Worm (Caenorhabditis elegans) whole organism, midembryonic: ENCODE data around the gene ZK652.8.

Experiments
- T22C8.4 ChIP-seq: fragments of 200-800 bp; sonication (Bioruptor generic); IDR thresholded peaks from 2 replicates; pipeline ENCODE4 v1.3.6; 2022; ENCODE audit warnings: missing genetic modification characterization, missing compliant biosample characterization
- cog-1 ChIP-seq: sonication (generic microtip); optimal IDR thresholded peaks from 2 replicates; lab custom pipeline; 2016; ENCODE audit warnings: missing genetic modification characterization, missing compliant biosample characterization
- flt-1 ChIP-seq: fragments of 200-800 bp; sonication (Bioruptor generic); IDR thresholded peaks from 2 replicates; pipeline ENCODE4 v1.3.6; 2022; ENCODE audit warnings: missing genetic modification characterization, missing compliant biosample characterization
- klf-2 ChIP-seq: fragments of 200-800 bp; sonication (Bioruptor generic); conservative IDR thresholded peaks from 2 replicates; pipeline ENCODE4 v1.3.6; 2022; ENCODE audit warnings: missing genetic modification reagents, missing genetic modification characterization, missing compliant biosample characterization
- med-1 ChIP-seq: sonication (generic microtip); optimal IDR thresholded peaks from 2 replicates; lab custom pipeline; 2017; ENCODE audit warnings: missing genetic modification characterization, mild to moderate bottlenecking, missing compliant biosample characterization, antibody characterized with exemption, missing genetic modification reagents; ENCODE audit not compliant: insufficient read depth
- ref-1 ChIP-seq: fragments of 200-800 bp; sonication (Bioruptor generic); conservative IDR thresholded peaks from 2 replicates; pipeline ENCODE4 v1.3.6; 2022; ENCODE audit warnings: missing genetic modification reagents, missing genetic modification characterization, missing compliant biosample characterization
- tab-1 ChIP-seq: fragments of 200-800 bp; sonication (Bioruptor generic); IDR thresholded peaks from 2 replicates; pipeline ENCODE4 v1.3.6; 2022; ENCODE audit warnings: missing genetic modification characterization, missing compliant biosample characterization
- ztf-23 ChIP-seq: fragments of 200-800 bp; sonication (Bioruptor generic); IDR thresholded peaks from 2 replicates; pipeline ENCODE4 v1.3.6; 2022; ENCODE audit warnings: missing genetic modification reagents, missing genetic modification characterization, missing compliant biosample characterization
- ztf-29 ChIP-seq: fragments of 200-800 bp; sonication (Bioruptor generic); IDR thresholded peaks from 2 replicates; pipeline ENCODE4 v1.3.6; 2022; ENCODE audit warnings: missing genetic modification reagents, missing genetic modification characterization, missing compliant biosample characterization

DNA sequence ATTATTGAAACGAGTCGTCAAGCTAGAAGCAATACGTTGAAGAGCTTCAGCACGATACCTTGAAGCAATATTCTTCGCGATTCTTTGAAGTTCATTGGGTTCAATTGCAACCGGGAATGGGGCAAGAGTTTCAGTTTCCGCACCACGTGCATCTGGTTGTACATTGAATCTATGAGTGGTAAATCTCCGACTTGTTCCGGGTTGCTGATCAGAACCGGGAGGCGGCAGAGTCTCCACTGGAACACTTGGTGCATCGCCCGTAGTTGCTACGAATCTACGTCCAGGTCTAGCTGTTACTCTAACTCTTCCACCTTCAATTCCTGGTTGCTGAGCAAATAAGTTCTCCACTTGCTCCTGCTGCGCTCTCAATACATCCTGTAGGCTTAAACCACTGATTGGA, 45.6 kb upstream of the ZK652.8 start:
- TF ChIP-seq T22C8.4 (GFP tag; lab: Robert Waterston, UW) (no peak), tab-1 (GFP tag; lab: Robert Waterston, UW) (no peak), cog-1 (no peak), flt-1 (GFP tag; lab: Robert Waterston, UW) (no peak), ztf-23 (no peak), ref-1 (GFP tag; lab: Robert Waterston, UW) (no peak), klf-2 (no peak), ztf-29 (GFP tag; lab: Robert Waterston, UW) (no peak), med-1 (GFP tag; lab: Kevin White, UChicago) (no peak)
